Fruit fly (Drosophila melanogaster) whole organism, embryonic: ENCODE data around the gene Tsen2.

Experiments used
- Antp ChIP-seq: fragments of 200-800 bp; sonication (Bioruptor generic); optimal IDR thresholded peaks from 3 replicates; lab custom pipeline; 2016; ENCODE audit warnings: missing biosample characterization, missing genetic modification characterization
- Blimp-1 ChIP-seq: fragments of 200-800 bp; sonication (Bioruptor generic); optimal IDR thresholded peaks from 3 replicates; lab custom pipeline; 2018; ENCODE audit warnings: missing biosample characterization, missing genetic modification characterization, mild to moderate bottlenecking, moderate library complexity, missing genetic modification reagents
- CG17361 ChIP-seq: fragments of 200-800 bp; sonication (Bioruptor generic); IDR thresholded peaks from 3 replicates; pipeline ENCODE4 v1.3.6; 2022; ENCODE audit warnings: missing biosample characterization, missing genetic modification characterization
- CG8281 ChIP-seq: fragments of 200-800 bp; sonication (Bioruptor generic); optimal IDR thresholded peaks from 2 replicates; lab custom pipeline; 2018; ENCODE audit warnings: missing biosample characterization, mild to moderate bottlenecking, missing genetic modification characterization, moderate library complexity
- CG9932 ChIP-seq: fragments of 200-800 bp; sonication (Bioruptor generic); IDR thresholded peaks from 2 replicates; pipeline ENCODE4 v1.3.6; 2022; ENCODE audit warnings: missing biosample characterization, missing genetic modification characterization
- fd3F ChIP-seq: fragments of 200-800 bp; sonication (Bioruptor generic); optimal IDR thresholded peaks from 2 replicates; lab custom pipeline; 2018; ENCODE audit warnings: missing biosample characterization, mild to moderate bottlenecking, missing genetic modification characterization, moderate library complexity
- lbe ChIP-seq: fragments of 200-800 bp; sonication (Bioruptor generic); optimal IDR thresholded peaks from 2 replicates; lab custom pipeline; 2016; ENCODE audit warnings: missing biosample characterization, mild to moderate bottlenecking, missing genetic modification characterization
- sisA ChIP-seq: fragments of 200-800 bp; sonication (Bioruptor generic); IDR thresholded peaks from 2 replicates; pipeline ENCODE4 v1.3.6; 2022; ENCODE audit warnings: missing biosample characterization, missing genetic modification characterization

DNA sequence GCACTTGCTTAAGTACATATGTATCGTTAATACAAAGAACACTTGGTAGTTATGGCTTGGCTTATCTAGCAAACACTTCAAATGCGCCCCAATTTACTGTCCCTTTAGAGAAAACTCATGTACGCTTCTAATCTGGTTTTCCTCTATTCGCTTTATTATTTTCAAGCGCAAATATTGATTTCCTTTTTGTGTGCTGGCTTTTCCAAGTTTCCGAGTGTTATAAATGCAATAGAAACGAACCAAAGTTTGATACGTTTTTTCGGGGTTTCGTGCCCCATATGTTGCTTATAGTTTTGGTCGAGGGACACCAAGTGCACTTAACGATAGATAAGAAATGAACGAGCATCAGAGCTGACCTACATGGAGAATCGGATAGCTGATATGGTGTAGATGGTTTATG, 15.6 kb upstream of the Tsen2 start:
- TF ChIP-seq Blimp-1: no peak
- no peak for TF ChIP-seq sisA
- no peak for TF ChIP-seq CG17361 (GFP tag; lab: Robert Waterston, UW)
- no peak for TF ChIP-seq CG8281 (tag; lab: Kevin White, UChicago)
- no peak for TF ChIP-seq fd3F (GFP tag; lab: Kevin White, UChicago)
- no peak for TF ChIP-seq lbe (GFP tag; lab: Kevin White, UChicago)
- TF ChIP-seq Antp (GFP tag; lab: Kevin White, UChicago): no peak
- TF ChIP-seq CG9932 (GFP tag; lab: Robert Waterston, UW): no peak
